Fruit fly (Drosophila melanogaster): Measurements from ENCODE around the gene CG11760.
A peak's percentile ranks its signal among the peaks of the same experiment; 100 is the strongest.

Gene CG11760

dm6 chr3R:8744198-8744597, 25.2 kb downstream of the CG11760 start (continued):
- no peak for TF ChIP-seq hb (GFP tag; IDR thresholded peaks at IDR 0.05; ENCODE audit: partially characterized antibody)
- TF ChIP-seq CG30403 (GFP tag; optimal IDR thresholded peaks at IDR 0.05), result peak; percentile 44
- no peak for TF ChIP-seq btn (GFP tag; optimal IDR thresholded peaks at IDR 0.05)
- TF ChIP-seq CG31388 (GFP tag; optimal IDR thresholded peaks at IDR 0.05), result no peak
- TF ChIP-seq pan (optimal IDR thresholded peaks at IDR 0.05), result no peak
- TF ChIP-seq pan (GFP tag; optimal IDR thresholded peaks at IDR 0.05 in 1 of 2, IDR thresholded peaks at IDR 0.05 in 1 of 2), result peak in 1 of 2 experiments; percentile 48
- TF ChIP-seq lbe (GFP tag; optimal IDR thresholded peaks at IDR 0.05), result no peak
- TF ChIP-seq CG7556 (GFP tag; optimal IDR thresholded peaks at IDR 0.05), result peak; percentile 51
- TF ChIP-seq sc (optimal IDR thresholded peaks at IDR 0.05), result no peak
- TF ChIP-seq sc (GFP tag; optimal IDR thresholded peaks at IDR 0.05), result no peak
- no peak for TF ChIP-seq zen2 (GFP tag; IDR thresholded peaks at IDR 0.05; ENCODE audit: partially characterized antibody)
- peak; percentile 52 for TF ChIP-seq PHDP (tag; optimal IDR thresholded peaks at IDR 0.05)
- TF ChIP-seq pita (GFP tag; optimal IDR thresholded peaks at IDR 0.05), result no peak
- TF ChIP-seq chm (GFP tag; IDR thresholded peaks at IDR 0.05), result peak; percentile 54; the same call in 1 of the 2 replicates
- no peak for TF ChIP-seq Myb (GFP tag; optimal IDR thresholded peaks at IDR 0.05)
- no peak for TF ChIP-seq HLH4C (GFP tag; IDR thresholded peaks at IDR 0.05; ENCODE audit: partially characterized antibody)
- TF ChIP-seq CG10979 (tag; optimal IDR thresholded peaks at IDR 0.05), result no peak
- no peak for TF ChIP-seq CG31224 (GFP tag; IDR thresholded peaks at IDR 0.05)
- TF ChIP-seq CG4360 (GFP tag; IDR thresholded peaks at IDR 0.05), result no peak
- no peak for TF ChIP-seq Hr78 (GFP tag; optimal IDR thresholded peaks at IDR 0.05)
- no peak for TF ChIP-seq D19A (tag; optimal IDR thresholded peaks at IDR 0.05)
- no peak for TF ChIP-seq sens-2 (GFP tag; IDR thresholded peaks at IDR 0.05)
- peak; percentile 40; the same call in 2 of the 3 replicates for TF ChIP-seq CG7357 (GFP tag; IDR thresholded peaks at IDR 0.05)
- no peak for TF ChIP-seq h (optimal IDR thresholded peaks at IDR 0.05)
- no peak for TF ChIP-seq klu (GFP tag; IDR thresholded peaks at IDR 0.05)
- TF ChIP-seq CG10267 (tag; optimal IDR thresholded peaks at IDR 0.05), result peak; percentile 17
- TF ChIP-seq ttk (GFP tag; IDR thresholded peaks at IDR 0.05), result peak; percentile 8; the same call in 1 of the 2 replicates
- 0 out of 3 replicates have a peak, but pooled peaks have one; percentile 24 for TF ChIP-seq CG11093 (GFP tag; IDR thresholded peaks at IDR 0.05)
- TF ChIP-seq CG15479 (GFP tag; optimal IDR thresholded peaks at IDR 0.05), result no peak
- peak; percentile 59; the same call in 1 of the 2 replicates for TF ChIP-seq E2f1 (GFP tag; IDR thresholded peaks at IDR 0.05)
- no peak for TF ChIP-seq rib (GFP tag; IDR thresholded peaks at IDR 0.05)
- TF ChIP-seq Nf-YA (GFP tag; IDR thresholded peaks at IDR 0.05), result no peak
- peak; percentile 66 for TF ChIP-seq Drgx (GFP tag; IDR thresholded peaks at IDR 0.05)
- peak; percentile 49 for TF ChIP-seq CG18599 (GFP tag; optimal IDR thresholded peaks at IDR 0.05)
- TF ChIP-seq Ada2b (GFP tag; IDR thresholded peaks at IDR 0.05), result peak; percentile 65
- TF ChIP-seq Blimp-1 (GFP tag; optimal IDR thresholded peaks at IDR 0.05), result peak; percentile 40
- no peak for TF ChIP-seq MBD-R2 (GFP tag; IDR thresholded peaks at IDR 0.05)
- peak; percentile 34 for TF ChIP-seq CG15601 (tag; optimal IDR thresholded peaks at IDR 0.05)
- TF ChIP-seq CG16779 (GFP tag; IDR thresholded peaks at IDR 0.05), result no peak
- no peak for TF ChIP-seq toy (GFP tag; IDR thresholded peaks at IDR 0.05)
- TF ChIP-seq Doc2 (GFP tag; IDR thresholded peaks at IDR 0.05), result no peak
- TF ChIP-seq dm (GFP tag; optimal IDR thresholded peaks at IDR 0.05), result no peak
- no peak for TF ChIP-seq CG9797 (GFP tag; optimal IDR thresholded peaks at IDR 0.05)
- TF ChIP-seq CG3838 (GFP tag; optimal IDR thresholded peaks at IDR 0.05), result no peak
- no peak for TF ChIP-seq HLHmδ (GFP tag; optimal IDR thresholded peaks at IDR 0.05)
- TF ChIP-seq nau (GFP tag; optimal IDR thresholded peaks at IDR 0.05), result no peak
- TF ChIP-seq p53 (GFP tag; optimal IDR thresholded peaks at IDR 0.05), result no peak
- no peak for TF ChIP-seq sr (GFP tag; IDR thresholded peaks at IDR 0.05)
- peak; percentile 31 for TF ChIP-seq pum (GFP tag; optimal IDR thresholded peaks at IDR 0.05)
- no peak for TF ChIP-seq CG31365 (tag; optimal IDR thresholded peaks at IDR 0.05)
- no peak for TF ChIP-seq fd102C (GFP tag; optimal IDR thresholded peaks at IDR 0.05)
- peak; percentile 9 for TF ChIP-seq CG10543 (GFP tag; optimal IDR thresholded peaks at IDR 0.05)
